Worm (Caenorhabditis elegans) whole organism, early embryonic: ENCODE results near the gene cdc-37.

ENCODE experiments used
- B0310.2 ChIP-seq: sonication (generic microtip); optimal IDR thresholded peaks from 2 replicates; lab custom pipeline; 2016; ENCODE audit warnings: mild to moderate bottlenecking, missing genetic modification characterization, missing compliant biosample characterization
- ama-1 ChIP-seq: fragments of 150-350 bp; optimal IDR thresholded peaks from 2 replicates; lab custom pipeline; 2014
- ceh-36 ChIP-seq: sonication (generic microtip); optimal IDR thresholded peaks from 2 replicates; lab custom pipeline; 2016; ENCODE audit warnings: missing genetic modification characterization, inconsistent platforms, missing compliant biosample characterization
- ets-7 ChIP-seq: sonication (generic microtip); optimal IDR thresholded peaks from 2 replicates; lab custom pipeline; 2016; ENCODE audit warnings: missing genotype, missing genetic modification characterization, missing compliant biosample characterization
- flt-1 ChIP-seq: fragments of 200-800 bp; sonication (Bioruptor generic); IDR thresholded peaks from 2 replicates; pipeline ENCODE4 v1.3.6; 2022; ENCODE audit warnings: missing genetic modification characterization, missing compliant biosample characterization
- hmbx-1 ChIP-seq: sonication (generic microtip); optimal IDR thresholded peaks from 2 replicates; lab custom pipeline; 2016; ENCODE audit warnings: mild to moderate bottlenecking, missing genetic modification characterization, missing compliant biosample characterization
- pes-1 ChIP-seq: fragments of 200-800 bp; sonication (Bioruptor generic); IDR thresholded peaks from 2 replicates; pipeline ENCODE4 v1.3.6; 2022; ENCODE audit warnings: missing genetic modification reagents, missing genetic modification characterization, missing compliant biosample characterization
- tbx-11 ChIP-seq: fragments of 200-800 bp; sonication (Bioruptor generic); IDR thresholded peaks from 2 replicates; pipeline ENCODE4 v1.3.6; 2022; ENCODE audit warnings: missing genetic modification characterization, missing compliant biosample characterization

DNA sequence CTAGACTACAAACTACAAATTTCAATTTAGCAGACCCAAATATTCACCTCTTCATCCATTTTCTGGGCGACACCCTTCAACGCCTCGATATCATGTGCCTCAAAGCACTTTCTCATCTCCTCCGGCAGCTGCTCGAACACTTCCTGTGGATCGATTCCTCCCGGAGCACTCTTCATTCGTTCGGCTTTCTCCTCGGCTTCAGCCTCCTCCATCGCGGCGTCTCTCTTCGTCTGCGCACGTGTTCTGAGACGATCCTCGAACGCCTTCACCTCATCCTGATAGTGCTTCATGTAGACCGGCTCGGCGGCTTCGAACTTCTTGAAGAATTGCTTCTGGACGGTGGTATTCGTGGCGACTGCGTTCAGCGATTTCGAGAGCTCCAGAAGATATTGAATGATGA lies 1.6 kb downstream of the cdc-37 start:
- TF ChIP-seq ama-1 (lab: Kevin White, UChicago) (no peak), tbx-11 (GFP tag; lab: Robert Waterston, UW) (no peak), B0310.2 (no peak), pes-1 (GFP tag; lab: Robert Waterston, UW) (no peak), hmbx-1 (tag; lab: Kevin White, UChicago) (no peak), ceh-36 (tag; lab: Kevin White, UChicago) (no peak), flt-1 (GFP tag; lab: Robert Waterston, UW) (no peak), ets-7 (tag; lab: Kevin White, UChicago) (no peak)
